Fruit fly (Drosophila melanogaster) whole organism, pupa: Measurements from ENCODE around the gene Klp3A.

ENCODE experiments used
- CG12605 ChIP-seq: fragments of 200-800 bp; sonication (Bioruptor generic); IDR thresholded peaks from 2 replicates; pipeline ENCODE4 v1.3.6; 2022; ENCODE audit warnings: missing biosample characterization, missing genetic modification characterization
- CG14655 ChIP-seq: fragments of 200-800 bp; sonication (Bioruptor generic); optimal IDR thresholded peaks from 3 replicates; lab custom pipeline; 2017; ENCODE audit warnings: mild to moderate bottlenecking, missing biosample characterization, missing genetic modification reagents, missing genetic modification characterization
- CG32121 ChIP-seq: fragments of 200-800 bp; sonication (Bioruptor generic); IDR thresholded peaks from 2 replicates; pipeline ENCODE4 v1.3.6; 2022; ENCODE audit warnings: missing biosample characterization, missing genetic modification characterization
- gl ChIP-seq: fragments of 200-800 bp; sonication (Bioruptor generic); optimal IDR thresholded peaks from 2 replicates; lab custom pipeline; 2018; ENCODE audit warnings: missing biosample characterization, mild to moderate bottlenecking, missing genetic modification characterization

dm6 chrX:2592243-2592642, 11.6 kb downstream of the Klp3A start:
- TF ChIP-seq CG32121 (GFP tag; lab: Robert Waterston, UW) (no peak), gl (tag; lab: Kevin White, UChicago) (no peak), CG14655 (GFP tag; lab: Kevin White, UChicago) (no peak), CG12605 (GFP tag; lab: Robert Waterston, UW) (no peak)
